Fruit fly (Drosophila melanogaster) whole organism, embryonic: ENCODE measurements around the gene PIG-Wb.

Source experiments
- Atf6 ChIP-seq: fragments of 200-800 bp; sonication (Bioruptor generic); IDR thresholded peaks from 2 replicates; pipeline ENCODE4 v1.3.6; 2022; ENCODE audit warnings: missing biosample characterization, missing genetic modification characterization
- B-H1 ChIP-seq: fragments of 200-800 bp; sonication (Bioruptor generic); IDR thresholded peaks from 3 replicates; pipeline ENCODE4 v1.3.6; 2022; ENCODE audit warnings: missing biosample characterization, missing genetic modification characterization
- CG11456 ChIP-seq: fragments of 200-800 bp; sonication (Bioruptor generic); IDR thresholded peaks from 3 replicates; pipeline ENCODE4 v1.3.6; 2022; ENCODE audit warnings: missing biosample characterization, missing genetic modification characterization
- CG11695 ChIP-seq: fragments of 200-800 bp; sonication (Bioruptor generic); IDR thresholded peaks from 3 replicates; pipeline ENCODE4 v1.3.6; 2022; ENCODE audit warnings: missing biosample characterization, missing genetic modification characterization
- CG13624 ChIP-seq: fragments of 200-800 bp; sonication (Bioruptor generic); optimal IDR thresholded peaks from 2 replicates; lab custom pipeline; 2016; ENCODE audit warnings: missing biosample characterization, missing genetic modification characterization
- CG15514 ChIP-seq: fragments of 200-800 bp; sonication (Bioruptor generic); optimal IDR thresholded peaks from 3 replicates; lab custom pipeline; 2017; ENCODE audit warnings: missing biosample characterization, missing genetic modification characterization, mild to moderate bottlenecking, moderate library complexity, missing genetic modification reagents
- CG16815 ChIP-seq: fragments of 200-800 bp; sonication (Bioruptor generic); optimal IDR thresholded peaks from 3 replicates; lab custom pipeline; 2017; ENCODE audit warnings: missing biosample characterization, mild to moderate bottlenecking, missing genetic modification characterization
- CG2875 ChIP-seq: fragments of 200-800 bp; sonication (Bioruptor generic); optimal IDR thresholded peaks from 2 replicates; lab custom pipeline; 2017; ENCODE audit warnings: missing biosample characterization, mild to moderate bottlenecking, missing genetic modification characterization, missing genetic modification reagents
- CG3163 ChIP-seq: fragments of 200-800 bp; sonication (Bioruptor generic); optimal IDR thresholded peaks from 3 replicates; lab custom pipeline; 2016; ENCODE audit warnings: missing biosample characterization, missing genetic modification characterization
- CG33557 ChIP-seq: fragments of 200-800 bp; sonication (Bioruptor generic); optimal IDR thresholded peaks from 2 replicates; lab custom pipeline; 2019; ENCODE audit warnings: missing biosample characterization, mild to moderate bottlenecking, missing genetic modification characterization, moderate library complexity
- CG34224 ChIP-seq: fragments of 200-800 bp; sonication (Bioruptor generic); IDR thresholded peaks from 3 replicates; pipeline ENCODE4 v1.3.6; 2022; ENCODE audit warnings: missing biosample characterization, missing genetic modification characterization; ENCODE audit not compliant: partially characterized antibody
- CG6854 ChIP-seq: fragments of 200-800 bp; sonication (Bioruptor generic); optimal IDR thresholded peaks from 3 replicates; lab custom pipeline; 2017; ENCODE audit warnings: missing biosample characterization, mild to moderate bottlenecking, missing genetic modification characterization
- CG7271 ChIP-seq: fragments of 200-800 bp; sonication (Bioruptor generic); optimal IDR thresholded peaks from 2 replicates; lab custom pipeline; 2018; ENCODE audit warnings: missing biosample characterization, mild to moderate bottlenecking, missing genetic modification characterization, moderate library complexity
- CG7556 ChIP-seq: fragments of 200-800 bp; sonication (Bioruptor generic); optimal IDR thresholded peaks from 2 replicates; lab custom pipeline; 2017; ENCODE audit warnings: missing biosample characterization, mild to moderate bottlenecking, missing genetic modification characterization
- E2f1 ChIP-seq: fragments of 200-800 bp; sonication (Bioruptor generic); IDR thresholded peaks from 2 replicates; pipeline ENCODE4 v1.3.6; 2022; ENCODE audit warnings: missing biosample characterization, missing genetic modification characterization
- E2f2 ChIP-seq: fragments of 200-800 bp; sonication (Bioruptor generic); IDR thresholded peaks from 2 replicates; pipeline ENCODE4 v1.3.6; 2022; ENCODE audit warnings: missing biosample characterization, missing genetic modification characterization
- Elba2 ChIP-seq: fragments of 200-800 bp; sonication (Bioruptor generic); optimal IDR thresholded peaks from 3 replicates; lab custom pipeline; 2016; ENCODE audit warnings: missing biosample characterization, missing genetic modification characterization
- Ets65A ChIP-seq: fragments of 200-800 bp; sonication (Bioruptor generic); peaks from one replicate; lab custom pipeline; 2016; ENCODE audit warnings: missing biosample characterization, missing genetic modification characterization
- H2.0 ChIP-seq: fragments of 200-800 bp; sonication (Bioruptor generic); IDR thresholded peaks from 2 replicates; pipeline ENCODE4 v1.3.6; 2022; ENCODE audit warnings: missing biosample characterization, missing genetic modification characterization
- Hr3 ChIP-seq: fragments of 200-800 bp; sonication (Bioruptor generic); optimal IDR thresholded peaks from 3 replicates; lab custom pipeline; 2016; ENCODE audit warnings: missing biosample characterization, missing genetic modification characterization
- Nf-YB ChIP-seq: fragments of 200-800 bp; sonication (Bioruptor generic); optimal IDR thresholded peaks from 3 replicates; lab custom pipeline; 2019; ENCODE audit warnings: missing biosample characterization, mild to moderate bottlenecking, missing genetic modification characterization, moderate library complexity
- Nf-YC ChIP-seq: fragments of 200-800 bp; optimal IDR thresholded peaks from 3 replicates; lab custom pipeline; 2019; ENCODE audit warnings: missing biosample characterization, mild to moderate bottlenecking, missing genetic modification characterization, moderate library complexity
- Oaz ChIP-seq: fragments of 200-800 bp; sonication (Bioruptor generic); IDR thresholded peaks from 2 replicates; pipeline ENCODE4 v1.3.6; 2022; ENCODE audit warnings: missing biosample characterization, missing genetic modification characterization
- Sox102F ChIP-seq: fragments of 200-800 bp; sonication (Bioruptor generic); optimal IDR thresholded peaks from 2 replicates; lab custom pipeline; 2018; ENCODE audit warnings: missing biosample characterization, mild to moderate bottlenecking, missing genetic modification characterization, moderate library complexity
- Ssrp ChIP-seq: fragments of 200-800 bp; sonication (Bioruptor generic); optimal IDR thresholded peaks from 2 replicates; lab custom pipeline; 2018; ENCODE audit warnings: missing biosample characterization, mild to moderate bottlenecking, missing genetic modification characterization, moderate library complexity
- TFAM ChIP-seq: fragments of 200-800 bp; sonication (Bioruptor generic); optimal IDR thresholded peaks from 2 replicates; lab custom pipeline; 2017; ENCODE audit warnings: missing biosample characterization, missing genetic modification characterization, inconsistent platforms
- amos ChIP-seq: fragments of 200-800 bp; sonication (Bioruptor generic); IDR thresholded peaks from 2 replicates; pipeline ENCODE4 v1.3.6; 2022; ENCODE audit warnings: missing biosample characterization, missing genetic modification characterization; ENCODE audit not compliant: partially characterized antibody
- bab2 ChIP-seq: fragments of 200-800 bp; sonication (Bioruptor generic); optimal IDR thresholded peaks from 2 replicates; lab custom pipeline; 2016; ENCODE audit warnings: missing biosample characterization, missing genetic modification characterization
- br ChIP-seq: fragments of >200 bp; optimal IDR thresholded peaks from 2 replicates; lab custom pipeline; 2017
- chn ChIP-seq: fragments of 200-800 bp; sonication (Bioruptor generic); optimal IDR thresholded peaks from 2 replicates; lab custom pipeline; 2016; ENCODE audit warnings: missing biosample characterization, missing genetic modification characterization
- crp ChIP-seq, 2 experiments: fragments of 200-800 bp; sonication (Bioruptor generic); optimal IDR thresholded peaks; 2 replicates in 1 of 2; 3 replicates in 1 of 2; lab custom pipeline; 2017; ENCODE audit warnings: missing biosample characterization in 2 of 2, missing genetic modification characterization in 2 of 2, mild to moderate bottlenecking in 1 of 2, moderate library complexity in 1 of 2
- cwo ChIP-seq: fragments of 200-800 bp; sonication (Bioruptor generic); optimal IDR thresholded peaks from 3 replicates; lab custom pipeline; 2017; ENCODE audit warnings: missing biosample characterization, missing genetic modification characterization, mild to moderate bottlenecking, moderate library complexity, missing genetic modification reagents
- dimm ChIP-seq: fragments of 200-800 bp; sonication (Bioruptor generic); IDR thresholded peaks from 2 replicates; pipeline ENCODE4 v1.3.6; 2022; ENCODE audit warnings: missing biosample characterization, missing genetic modification characterization
- ems ChIP-seq: fragments of 200-800 bp; sonication (Bioruptor generic); optimal IDR thresholded peaks from 3 replicates; lab custom pipeline; 2016; ENCODE audit warnings: missing biosample characterization, missing genetic modification characterization
- eve ChIP-seq, 2 experiments: fragments of >200 bp; optimal IDR thresholded peaks; 2 replicates each; lab custom pipeline; 2017; ENCODE audit warnings: missing biosample characterization in 2 of 2, missing genetic modification characterization in 2 of 2
- gcm2 ChIP-seq: fragments of 200-800 bp; sonication (Bioruptor generic); optimal IDR thresholded peaks from 2 replicates; lab custom pipeline; 2016; ENCODE audit warnings: missing biosample characterization, missing genetic modification characterization
- gsb ChIP-seq: fragments of 200-800 bp; sonication (Bioruptor generic); IDR thresholded peaks from 2 replicates; pipeline ENCODE4 v1.3.6; 2022; ENCODE audit warnings: missing biosample characterization, missing genetic modification characterization
- gt ChIP-seq: fragments of 200-800 bp; sonication (Bioruptor generic); IDR thresholded peaks from 2 replicates; pipeline ENCODE4 v1.3.6; 2022; ENCODE audit warnings: missing biosample characterization, missing genetic modification characterization
- kah ChIP-seq: fragments of 200-800 bp; sonication (Bioruptor generic); optimal IDR thresholded peaks from 2 replicates; lab custom pipeline; 2018; ENCODE audit warnings: missing biosample characterization, mild to moderate bottlenecking, missing genetic modification characterization
- lilli ChIP-seq: fragments of 200-800 bp; sonication (Bioruptor generic); optimal IDR thresholded peaks from 3 replicates; lab custom pipeline; 2016; ENCODE audit warnings: missing biosample characterization, missing genetic modification characterization
- nom ChIP-seq: fragments of 200-800 bp; sonication (Bioruptor generic); optimal IDR thresholded peaks from 2 replicates; lab custom pipeline; 2017; ENCODE audit warnings: missing biosample characterization, missing genetic modification characterization, mild to moderate bottlenecking, moderate library complexity, missing genetic modification reagents
- psq ChIP-seq: fragments of 200-800 bp; sonication (Bioruptor generic); optimal IDR thresholded peaks from 2 replicates; lab custom pipeline; 2017; ENCODE audit warnings: missing biosample characterization, missing genetic modification characterization
- repo ChIP-seq: fragments of 200-800 bp; sonication (Bioruptor generic); optimal IDR thresholded peaks from 2 replicates; lab custom pipeline; 2016; ENCODE audit warnings: missing biosample characterization, missing genetic modification characterization
- seq ChIP-seq: fragments of 200-800 bp; sonication (Bioruptor generic); IDR thresholded peaks from 2 replicates; pipeline ENCODE4 v1.3.6; 2022; ENCODE audit warnings: missing biosample characterization, missing genetic modification characterization
- shn ChIP-seq: fragments of 200-800 bp; sonication (Bioruptor generic); optimal IDR thresholded peaks from 3 replicates; lab custom pipeline; 2016; ENCODE audit warnings: missing biosample characterization, missing genetic modification characterization
- sisA ChIP-seq: fragments of 200-800 bp; sonication (Bioruptor generic); IDR thresholded peaks from 2 replicates; pipeline ENCODE4 v1.3.6; 2022; ENCODE audit warnings: missing biosample characterization, missing genetic modification characterization
- sna ChIP-seq: fragments of 200-800 bp; sonication (Bioruptor generic); IDR thresholded peaks from 2 replicates; pipeline ENCODE4 v1.3.6; 2022; ENCODE audit warnings: missing biosample characterization, missing genetic modification characterization; ENCODE audit not compliant: partially characterized antibody
- so ChIP-seq: fragments of 200-800 bp; sonication (Bioruptor generic); IDR thresholded peaks from 3 replicates; pipeline ENCODE4 v1.3.6; 2022; ENCODE audit warnings: missing biosample characterization, missing genetic modification characterization
- ssp ChIP-seq: fragments of 200-800 bp; sonication (Bioruptor generic); IDR thresholded peaks from 2 replicates; pipeline ENCODE4 v1.3.6; 2022; ENCODE audit warnings: missing biosample characterization, missing genetic modification characterization
- tll ChIP-seq, 2 experiments: fragments of 200-800 bp in 1 of 2; fragments of >200 bp in 1 of 2; sonication (Bioruptor generic) in 1 of 2; optimal IDR thresholded peaks; 2 replicates each; lab custom pipeline; 2017 to 2019; ENCODE audit warnings: missing biosample characterization in 2 of 2, missing genetic modification characterization in 2 of 2, mild to moderate bottlenecking in 1 of 2, moderate library complexity in 1 of 2
- ttk ChIP-seq: fragments of 200-800 bp; sonication (Bioruptor generic); IDR thresholded peaks from 2 replicates; pipeline ENCODE4 v2.1.2; 2022; ENCODE audit warnings: missing biosample characterization, missing genetic modification characterization

PIG-Wb gene

dm6 chr3L:1738375-1739328 is 746 bp upstream of the PIG-Wb start, which contains the start of gene Gk2 (continued):
- TF ChIP-seq eve (GFP tag; optimal IDR thresholded peaks at IDR 0.05; lab: Kevin White, UChicago) (no peak), shn (GFP tag; lab: Kevin White, UChicago) (no peak), CG13624 (GFP tag; lab: Kevin White, UChicago) (no peak), Hr3 (GFP tag; lab: Kevin White, UChicago) (no peak), Nf-YB (GFP tag; lab: Kevin White, UChicago) (peak; percentile 96), chn (GFP tag; lab: Kevin White, UChicago) (no peak), CG33557 (no peak), dimm (no peak), ttk (GFP tag; lab: Robert Waterston, UW) (no peak), seq (GFP tag; lab: Robert Waterston, UW) (no peak), E2f2 (GFP tag; lab: Robert Waterston, UW) (peak; percentile 98), CG16815 (no peak), lilli (no peak), amos (GFP tag; lab: Robert Waterston, UW) (peak; percentile 57; the same call in 1 of the 2 replicates), gsb (no peak), tll (GFP tag; optimal IDR thresholded peaks at IDR 0.05; lab: Kevin White, UChicago) (no peak), Nf-YC (tag; lab: Kevin White, UChicago) (peak; percentile 96), ssp (GFP tag; lab: Robert Waterston, UW) (no peak), CG6854 (GFP tag; lab: Kevin White, UChicago) (no peak), E2f1 (GFP tag; lab: Robert Waterston, UW) (no peak), TFAM (GFP tag; lab: Kevin White, UChicago) (no peak), CG3163 (GFP tag; lab: Kevin White, UChicago) (no peak), Elba2 (GFP tag; lab: Kevin White, UChicago) (no peak), Ssrp (tag; lab: Kevin White, UChicago) (no peak), Atf6 (GFP tag; lab: Robert Waterston, UW) (no peak), CG34224 (GFP tag; lab: Robert Waterston, UW) (peak; percentile 48; the same call in 1 of the 3 replicates), nom (GFP tag; lab: Kevin White, UChicago) (no peak), Sox102F (GFP tag; lab: Kevin White, UChicago) (no peak), Ets65A (no peak), cwo (GFP tag; lab: Kevin White, UChicago) (peak; percentile 80), CG11456 (no peak)

dm6 chr3L:1735603-1736002 is 2.3 kb downstream of the PIG-Wb start, which contains the start of gene Oseg4:
Gene Oseg4 (minus strand): TSS chr3L:1735767.
- TF ChIP-seq sisA (GFP tag; lab: Robert Waterston, UW) (no peak), repo (GFP tag; lab: Kevin White, UChicago) (no peak), CG7556 (GFP tag; lab: Kevin White, UChicago) (no peak), crp (GFP tag; optimal IDR thresholded peaks at IDR 0.05; lab: Kevin White, UChicago) (peak in 1 of 2 experiments; percentile 28), sna (no peak), CG7271 (tag; lab: Kevin White, UChicago) (no peak), B-H1 (GFP tag; lab: Robert Waterston, UW) (no peak), Oaz (no peak), H2.0 (GFP tag; lab: Robert Waterston, UW) (no peak), ems (GFP tag; lab: Kevin White, UChicago) (no peak), bab2 (no peak), gcm2 (no peak), CG11695 (GFP tag; lab: Robert Waterston, UW) (no peak), CG15514 (peak; percentile 0), br (lab: Kevin White, UChicago) (no peak), so (no peak), CG2875 (no peak), gt (no peak), kah (GFP tag; lab: Kevin White, UChicago) (peak; percentile 80), psq (GFP tag; lab: Kevin White, UChicago) (no peak)
